Fruit fly (Drosophila melanogaster): Measurements from ENCODE around the gene mmd.

mmd gene

dm6 chrX:15973157-15973774 lies at the start of gene mmd:
Gene mmd, minus strand, starts transcription at chrX:15973159.
- TF ChIP-seq CG11617 (GFP tag; optimal IDR thresholded peaks at IDR 0.05) (no peak), Clk (GFP tag; optimal IDR thresholded peaks at IDR 0.05) (no peak), cnc (optimal IDR thresholded peaks at IDR 0.05) (no peak), Mnt (GFP tag; optimal IDR thresholded peaks at IDR 0.05) (no peak), Hr96 (GFP tag; optimal IDR thresholded peaks at IDR 0.05) (no peak), toe (GFP tag; optimal IDR thresholded peaks at IDR 0.05) (no peak), kay (GFP tag; ENCODE audit: borderline replicate concordance) (no peak), Crg-1 (GFP tag; optimal IDR thresholded peaks at IDR 0.05) (no peak), CG7045 (GFP tag; optimal IDR thresholded peaks at IDR 0.05) (no peak), bab1 (GFP tag; optimal IDR thresholded peaks at IDR 0.05) (no peak), CG5204 (GFP tag; optimal IDR thresholded peaks at IDR 0.05) (no peak), tj (GFP tag; optimal IDR thresholded peaks at IDR 0.05) (no peak), pad (GFP tag; optimal IDR thresholded peaks at IDR 0.05) (no peak), CG14711 (tag; optimal IDR thresholded peaks at IDR 0.05) (no peak), cic (GFP tag; optimal IDR thresholded peaks at IDR 0.05) (no peak), CG1620 (GFP tag; optimal IDR thresholded peaks at IDR 0.05) (no peak), CG33017 (tag; optimal IDR thresholded peaks at IDR 0.05) (no peak), ovo (GFP tag; optimal IDR thresholded peaks at IDR 0.05) (no peak), CG7101 (tag; optimal IDR thresholded peaks at IDR 0.05) (no peak)

- TF ChIP-seq Mnt (GFP tag; optimal IDR thresholded peaks at IDR 0.05) (no peak), cic (GFP tag; optimal IDR thresholded peaks at IDR 0.05) (no peak), Clk (GFP tag; optimal IDR thresholded peaks at IDR 0.05) (no peak), cnc (optimal IDR thresholded peaks at IDR 0.05) (no peak), Hr96 (GFP tag; optimal IDR thresholded peaks at IDR 0.05) (no peak)
Observed at dm6 chrX:16008814-16009213, 35.9 kb upstream of the mmd start, which contains the start of gene Muc14A. Gene Muc14A, plus strand, starts transcription at chrX:16009114.

dm6 chrX:16005551-16006197 lies 32.7 kb upstream of the mmd start, which contains the start of the genes vap and CG12698:
Gene vap, minus strand, starts transcription at chrX:16005812.
Gene CG12698, plus strand, starts transcription at chrX:16006147.
- TF ChIP-seq kay (GFP tag; ENCODE audit: borderline replicate concordance) (peak; percentile 56), ovo (GFP tag; optimal IDR thresholded peaks at IDR 0.05) (peak; percentile 24), pad (GFP tag; optimal IDR thresholded peaks at IDR 0.05) (no peak)

dm6 chrX:16005066-16005465 lies 32.1 kb upstream of the mmd start:
- TF ChIP-seq CG12768 (GFP tag; optimal IDR thresholded peaks at IDR 0.05), result no peak
- TF ChIP-seq kay (GFP tag; ENCODE audit: borderline replicate concordance), result peak; percentile 74

dm6 chrX:15996831-15997230 lies 23.9 kb upstream of the mmd start, which contains the start of gene CG8939:
Gene CG8939, plus strand, starts transcription at chrX:15997016.
- TF ChIP-seq pad (GFP tag; optimal IDR thresholded peaks at IDR 0.05) (no peak), Mnt (GFP tag; optimal IDR thresholded peaks at IDR 0.05) (peak; percentile 99)

dm6 chrX:15992527-15992897 lies 19.6 kb upstream of the mmd start:
- no peak for TF ChIP-seq Crg-1 (GFP tag; optimal IDR thresholded peaks at IDR 0.05)
- no peak for TF ChIP-seq CG7101 (tag; optimal IDR thresholded peaks at IDR 0.05)
- TF ChIP-seq Mnt (GFP tag; optimal IDR thresholded peaks at IDR 0.05), result peak; percentile 2
- TF ChIP-seq CG7045 (GFP tag; optimal IDR thresholded peaks at IDR 0.05), result no peak
- no peak for TF ChIP-seq Hr96 (GFP tag; optimal IDR thresholded peaks at IDR 0.05)
- peak; percentile 93 for TF ChIP-seq kay (GFP tag; ENCODE audit: borderline replicate concordance)
- no peak for TF ChIP-seq CG1620 (GFP tag; optimal IDR thresholded peaks at IDR 0.05)
- no peak for TF ChIP-seq CG12768 (GFP tag; optimal IDR thresholded peaks at IDR 0.05)

dm6 chrX:15991618-15992526 lies 18.9 kb upstream of the mmd start, which contains the start of the genes CG46312, eIF5 and exd:
Gene CG46312, minus strand, starts transcription at chrX:15991974.
Gene eIF5, minus strand, starts transcription at chrX:15991974.
Gene exd, plus strand, starts transcription at chrX:15992468.
- TF ChIP-seq CG7045 (GFP tag; optimal IDR thresholded peaks at IDR 0.05) (no peak), CG12768 (GFP tag; optimal IDR thresholded peaks at IDR 0.05) (no peak), CG33017 (tag; optimal IDR thresholded peaks at IDR 0.05) (no peak), cic (GFP tag; optimal IDR thresholded peaks at IDR 0.05) (no peak), CG5204 (GFP tag; optimal IDR thresholded peaks at IDR 0.05) (no peak), Hr96 (GFP tag; optimal IDR thresholded peaks at IDR 0.05) (no peak), kay (GFP tag; ENCODE audit: borderline replicate concordance) (no peak), cnc (optimal IDR thresholded peaks at IDR 0.05) (no peak), toe (GFP tag; optimal IDR thresholded peaks at IDR 0.05) (no peak), pad (GFP tag; optimal IDR thresholded peaks at IDR 0.05) (no peak), CG14711 (tag; optimal IDR thresholded peaks at IDR 0.05) (no peak), bab1 (GFP tag; optimal IDR thresholded peaks at IDR 0.05) (peak; percentile 73), CG11617 (GFP tag; optimal IDR thresholded peaks at IDR 0.05) (no peak), CG7101 (tag; optimal IDR thresholded peaks at IDR 0.05) (peak; percentile 18), Mnt (GFP tag; optimal IDR thresholded peaks at IDR 0.05) (peak; percentile 29), Clk (GFP tag; optimal IDR thresholded peaks at IDR 0.05) (no peak), ovo (GFP tag; optimal IDR thresholded peaks at IDR 0.05) (peak; percentile 13), Crg-1 (GFP tag; optimal IDR thresholded peaks at IDR 0.05) (no peak), tj (GFP tag; optimal IDR thresholded peaks at IDR 0.05) (no peak), CG1620 (GFP tag; optimal IDR thresholded peaks at IDR 0.05) (no peak)

All from whole organism, adult.